Worm (Caenorhabditis elegans) whole organism, late embryonic: Measurements from ENCODE around the gene F58A3.3.

Experiments
- C08G9.2 ChIP-seq: sonication (generic microtip); optimal IDR thresholded peaks from 2 replicates; lab custom pipeline; 2016; ENCODE audit warnings: mild to moderate bottlenecking, missing genetic modification characterization, moderate library complexity, missing compliant biosample characterization
- C38D4.7 ChIP-seq: fragments of 200-800 bp; sonication (Bioruptor generic); optimal IDR thresholded peaks from 2 replicates; lab custom pipeline; 2018; ENCODE audit warnings: mild to moderate bottlenecking, missing genetic modification characterization, moderate library complexity, missing compliant biosample characterization
- K09A11.1 ChIP-seq: sonication (generic microtip); optimal IDR thresholded peaks from 2 replicates; lab custom pipeline; 2017; ENCODE audit warnings: antibody characterized with exemption, mild to moderate bottlenecking, missing genetic modification characterization, missing compliant biosample characterization; ENCODE audit not compliant: insufficient read depth
- Y22D7AL.16 ChIP-seq: sonication (generic microtip); optimal IDR thresholded peaks from 2 replicates; lab custom pipeline; 2016; ENCODE audit warnings: missing genetic modification characterization, missing compliant biosample characterization
- ahr-1 ChIP-seq: sonication (generic microtip); optimal IDR thresholded peaks from 2 replicates; lab custom pipeline; 2016; ENCODE audit warnings: missing genetic modification characterization, missing compliant biosample characterization
- ceh-14 ChIP-seq: sonication (generic microtip); optimal IDR thresholded peaks from 2 replicates; lab custom pipeline; 2016; ENCODE audit warnings: missing genotype, missing genetic modification characterization, missing compliant biosample characterization
- ceh-18 ChIP-seq: sonication (generic microtip); optimal IDR thresholded peaks from 2 replicates; lab custom pipeline; 2016; ENCODE audit warnings: missing genetic modification characterization, missing compliant biosample characterization
- ceh-2 ChIP-seq: sonication (generic microtip); optimal IDR thresholded peaks from 2 replicates; lab custom pipeline; 2016; ENCODE audit warnings: missing genotype, missing genetic modification characterization, missing compliant biosample characterization
- ceh-22 ChIP-seq: sonication (generic microtip); optimal IDR thresholded peaks from 2 replicates; lab custom pipeline; 2017; ENCODE audit warnings: missing biosample characterization, missing genetic modification characterization
- ceh-45 ChIP-seq: fragments of 200-800 bp; sonication (Bioruptor generic); IDR thresholded peaks from 2 replicates; pipeline ENCODE4 v1.3.6; 2022; ENCODE audit warnings: missing genetic modification reagents, missing genetic modification characterization, missing compliant biosample characterization
- ceh-48 ChIP-seq: sonication (generic microtip); optimal IDR thresholded peaks from 2 replicates; lab custom pipeline; 2016; ENCODE audit warnings: missing genetic modification characterization, inconsistent platforms, missing compliant biosample characterization
- che-1 ChIP-seq: sonication (generic microtip); optimal IDR thresholded peaks from 2 replicates; lab custom pipeline; 2016; ENCODE audit warnings: mild to moderate bottlenecking, missing genetic modification characterization, missing compliant biosample characterization
- dmd-4 ChIP-seq: sonication (generic microtip); optimal IDR thresholded peaks from 2 replicates; lab custom pipeline; 2016; ENCODE audit warnings: borderline replicate concordance, missing genetic modification characterization, missing compliant biosample characterization
- dve-1 ChIP-seq: sonication (generic microtip); optimal IDR thresholded peaks from 2 replicates; lab custom pipeline; 2017; ENCODE audit warnings: antibody characterized with exemption, mild to moderate bottlenecking, missing genetic modification characterization, missing compliant biosample characterization
- elt-2 ChIP-seq: sonication (generic microtip); optimal IDR thresholded peaks from 2 replicates; lab custom pipeline; 2016; ENCODE audit warnings: missing genetic modification reagents, missing genetic modification characterization, missing compliant biosample characterization
- elt-4 ChIP-seq: sonication (generic microtip); optimal IDR thresholded peaks from 2 replicates; lab custom pipeline; 2016; ENCODE audit warnings: missing genetic modification characterization, missing compliant biosample characterization
- ets-4 ChIP-seq: sonication (generic microtip); optimal IDR thresholded peaks from 2 replicates; lab custom pipeline; 2016; ENCODE audit warnings: missing genetic modification characterization, missing compliant biosample characterization
- eyg-1 ChIP-seq: sonication (generic microtip); optimal IDR thresholded peaks from 2 replicates; lab custom pipeline; 2016; ENCODE audit warnings: missing genotype, missing genetic modification characterization, missing compliant biosample characterization
- fkh-6 ChIP-seq: sonication (generic microtip); optimal IDR thresholded peaks from 2 replicates; lab custom pipeline; 2016; ENCODE audit warnings: missing genetic modification characterization, missing compliant biosample characterization
- gmeb-2 ChIP-seq: sonication (generic microtip); optimal IDR thresholded peaks from 2 replicates; lab custom pipeline; 2016; ENCODE audit warnings: missing genetic modification characterization, inconsistent platforms, missing compliant biosample characterization
- hlh-13 ChIP-seq: fragments of 200-800 bp; sonication (Bioruptor generic); optimal IDR thresholded peaks from 2 replicates; lab custom pipeline; 2018; ENCODE audit warnings: mild to moderate bottlenecking, missing genetic modification characterization, missing compliant biosample characterization
- hlh-30 ChIP-seq: sonication (generic microtip); optimal IDR thresholded peaks from 2 replicates; lab custom pipeline; 2017; ENCODE audit warnings: antibody characterized with exemption, missing genetic modification characterization, missing compliant biosample characterization; ENCODE audit not compliant: insufficient read depth
- hlh-6 ChIP-seq: sonication (generic microtip); optimal IDR thresholded peaks from 2 replicates; lab custom pipeline; 2016; ENCODE audit warnings: missing genotype, missing genetic modification characterization, missing compliant biosample characterization
- hlh-8 ChIP-seq: sonication (generic microtip); optimal IDR thresholded peaks from 2 replicates; lab custom pipeline; 2016; ENCODE audit warnings: missing genotype, missing genetic modification characterization, missing compliant biosample characterization
- lim-6 ChIP-seq: sonication (generic microtip); optimal IDR thresholded peaks from 2 replicates; lab custom pipeline; 2016; ENCODE audit warnings: missing genetic modification characterization, missing compliant biosample characterization
- lin-11 ChIP-seq: fragments of 200-800 bp; sonication (Bioruptor generic); optimal IDR thresholded peaks from 2 replicates; lab custom pipeline; 2018; ENCODE audit warnings: mild to moderate bottlenecking, missing genetic modification characterization, missing compliant biosample characterization
- nfya-1 ChIP-seq: sonication (generic microtip); optimal IDR thresholded peaks from 2 replicates; lab custom pipeline; 2017; ENCODE audit warnings: missing genetic modification characterization, mild to moderate bottlenecking, missing compliant biosample characterization, antibody characterized with exemption, moderate library complexity
- nhr-11 ChIP-seq: fragments of 150-350 bp; optimal IDR thresholded peaks from 2 replicates; lab custom pipeline; 2014; ENCODE audit warnings: missing biosample characterization, missing genetic modification characterization
- nhr-232 ChIP-seq: sonication (generic microtip); optimal IDR thresholded peaks from 2 replicates; lab custom pipeline; 2016; ENCODE audit warnings: missing genetic modification characterization, missing compliant biosample characterization
- npax-4 ChIP-seq: sonication (generic microtip); optimal IDR thresholded peaks from 2 replicates; lab custom pipeline; 2016; ENCODE audit warnings: missing genetic modification characterization, missing compliant biosample characterization
- pat-9 ChIP-seq: fragments of 200-800 bp; sonication (Bioruptor generic); optimal IDR thresholded peaks from 2 replicates; lab custom pipeline; 2018; ENCODE audit warnings: mild to moderate bottlenecking, missing genetic modification characterization, moderate library complexity, missing compliant biosample characterization
- pax-1 ChIP-seq: fragments of 150-350 bp; optimal IDR thresholded peaks from 2 replicates; lab custom pipeline; 2014; ENCODE audit warnings: missing biosample characterization, missing genetic modification characterization
- pha-4 ChIP-seq: fragments of 150-350 bp; optimal IDR thresholded peaks from 2 replicates; lab custom pipeline; 2018; ENCODE audit warnings: missing biosample characterization, missing genetic modification reagents, missing genetic modification characterization
- pqm-1 ChIP-seq: sonication (generic microtip); optimal IDR thresholded peaks from 2 replicates; lab custom pipeline; 2016; ENCODE audit warnings: missing genetic modification characterization, missing compliant biosample characterization
- rnt-1 ChIP-seq: sonication (generic microtip); optimal IDR thresholded peaks from 2 replicates; lab custom pipeline; 2016; ENCODE audit warnings: missing genetic modification characterization, missing compliant biosample characterization
- sdc-2 ChIP-seq: sonication (generic microtip); optimal IDR thresholded peaks from 2 replicates; lab custom pipeline; 2016; ENCODE audit warnings: missing genotype, missing genetic modification characterization, missing compliant biosample characterization
- sox-2 ChIP-seq: fragments of 200-800 bp; sonication (Bioruptor generic); IDR thresholded peaks from 2 replicates; pipeline ENCODE4 v1.3.6; 2022; ENCODE audit warnings: missing genetic modification reagents, missing genetic modification characterization, missing compliant biosample characterization
- sox-4 ChIP-seq: sonication (generic microtip); optimal IDR thresholded peaks from 2 replicates; lab custom pipeline; 2017; ENCODE audit warnings: mild to moderate bottlenecking, missing genetic modification characterization, inconsistent platforms, missing compliant biosample characterization
- tbx-2 ChIP-seq: sonication (generic microtip); optimal IDR thresholded peaks from 2 replicates; lab custom pipeline; 2016; ENCODE audit warnings: missing genetic modification characterization, missing compliant biosample characterization
- ttx-3 ChIP-seq: sonication (generic microtip); optimal IDR thresholded peaks from 2 replicates; lab custom pipeline; 2016; ENCODE audit warnings: missing genetic modification reagents, missing genetic modification characterization, missing compliant biosample characterization
- unc-55 ChIP-seq: sonication (generic microtip); optimal IDR thresholded peaks from 2 replicates; lab custom pipeline; 2017; ENCODE audit warnings: missing biosample characterization, missing genetic modification reagents, missing genetic modification characterization
- unc-86 ChIP-seq: sonication (generic microtip); optimal IDR thresholded peaks from 2 replicates; lab custom pipeline; 2016; ENCODE audit warnings: missing genetic modification characterization, missing compliant biosample characterization
- ztf-16 ChIP-seq: sonication (generic microtip); optimal IDR thresholded peaks from 2 replicates; lab custom pipeline; 2017; ENCODE audit warnings: missing genetic modification characterization, missing compliant biosample characterization

The F58A3.3 gene

DNA sequence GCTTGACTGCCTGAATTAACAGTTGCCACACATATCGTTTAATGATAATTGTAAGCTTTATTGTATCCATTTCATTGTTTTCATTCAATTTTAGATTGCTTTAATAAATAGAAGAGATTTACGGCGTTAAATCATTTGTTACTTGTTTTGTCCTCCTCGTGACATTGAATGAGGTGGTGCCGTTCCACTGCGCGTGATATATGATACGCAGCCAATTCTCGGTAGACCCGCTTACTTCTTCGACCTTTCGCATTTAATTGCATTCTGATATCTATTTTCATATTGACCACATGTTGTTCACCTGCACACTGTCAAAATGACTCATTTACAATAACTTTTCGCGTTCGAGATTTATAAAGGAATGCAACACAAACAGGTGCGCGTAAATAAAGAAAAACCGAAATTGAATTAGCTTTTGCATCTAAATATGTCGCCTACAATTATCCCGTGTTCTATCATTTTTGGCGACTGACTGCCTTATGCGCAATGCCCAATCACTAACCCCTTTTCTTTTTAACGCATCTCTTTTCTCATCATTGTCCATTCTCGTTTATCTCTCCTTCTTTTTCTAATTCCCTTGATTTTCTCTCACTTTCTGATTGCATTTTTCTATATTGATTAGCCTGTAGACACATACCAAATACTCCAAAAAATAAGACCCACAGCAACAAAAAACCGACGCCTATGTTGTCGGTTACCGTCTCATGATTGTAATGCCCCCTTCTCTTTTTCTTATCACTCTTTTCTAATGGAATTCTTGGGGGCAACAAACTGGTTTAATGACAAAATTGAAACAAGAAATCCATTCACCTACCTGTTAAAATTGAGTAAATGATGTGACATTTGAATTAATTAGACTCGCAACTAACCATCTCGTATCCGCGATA lies 2.2 kb downstream of the F58A3.3 start:
- TF ChIP-seq sox-4 (tag; lab: Kevin White, UChicago) (no peak), pha-4 (tag; lab: Kevin White, UChicago) (no peak), rnt-1 (tag; lab: Kevin White, UChicago) (no peak), ztf-16 (no peak), hlh-6 (no peak), tbx-2 (tag; lab: Kevin White, UChicago) (no peak), gmeb-2 (tag; lab: Kevin White, UChicago) (no peak), C08G9.2 (tag; lab: Kevin White, UChicago) (no peak), pax-1 (no peak), C38D4.7 (GFP tag; lab: Kevin White, UChicago) (no peak), dve-1 (tag; lab: Kevin White, UChicago) (no peak)

ce11 chrX:11016100-11016499 lies 3.7 kb downstream of the F58A3.3 start, which contains the start of gene egl-15:
Gene egl-15 (plus strand): TSS chrX:11016400.
- TF ChIP-seq unc-86 (tag; lab: Kevin White, UChicago) (no peak), unc-55 (GFP tag; lab: Kevin White, UChicago) (no peak), hlh-13 (GFP tag; lab: Kevin White, UChicago) (no peak), pqm-1 (tag; lab: Kevin White, UChicago) (no peak), npax-4 (tag; lab: Kevin White, UChicago) (no peak), fkh-6 (tag; lab: Kevin White, UChicago) (no peak), ceh-18 (tag; lab: Kevin White, UChicago) (no peak), C38D4.7 (GFP tag; lab: Kevin White, UChicago) (no peak)

DNA sequence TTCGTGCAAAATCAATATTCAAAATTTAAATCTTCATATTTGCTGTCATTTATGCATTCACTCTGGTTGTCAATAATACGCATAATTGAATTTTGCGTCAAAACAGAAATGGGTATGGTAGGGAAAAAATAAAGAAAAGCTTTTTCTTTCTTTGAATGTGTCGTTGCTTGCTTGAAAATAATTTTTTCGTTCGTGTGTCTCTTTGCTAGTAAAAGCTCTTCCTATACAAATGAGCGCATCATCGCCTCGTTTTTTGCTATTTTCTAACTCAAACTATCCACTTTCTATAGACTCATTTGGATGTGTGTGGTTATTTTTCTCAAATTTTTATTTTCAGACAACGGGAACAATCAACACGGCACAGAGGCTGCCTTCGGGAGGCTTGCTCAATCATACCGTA lies 16.2 kb downstream of the F58A3.3 start, which contains the start of gene ldb-1:
Gene ldb-1, plus strand, starts transcription at position 301 of the 400 bp plus-strand sequence.
- TF ChIP-seq hlh-30 = no peak
- no peak for TF ChIP-seq K09A11.1 (tag; lab: Kevin White, UChicago)
- no peak for TF ChIP-seq nhr-11 (tag; lab: Kevin White, UChicago)
- TF ChIP-seq ttx-3 = no peak
- no peak for TF ChIP-seq ceh-22
- no peak for TF ChIP-seq Y22D7AL.16
- no peak for TF ChIP-seq ztf-16
- no peak for TF ChIP-seq ahr-1 (tag; lab: Kevin White, UChicago)
- no peak for TF ChIP-seq dmd-4 (tag; lab: Kevin White, UChicago)
- no peak for TF ChIP-seq pha-4 (tag; lab: Kevin White, UChicago)
- no peak for TF ChIP-seq ceh-2 (tag; lab: Kevin White, UChicago)
- TF ChIP-seq nhr-232 (tag; lab: Kevin White, UChicago) = no peak
- TF ChIP-seq hlh-8 (tag; lab: Kevin White, UChicago) = no peak
- TF ChIP-seq elt-4 (tag; lab: Kevin White, UChicago) = no peak
- TF ChIP-seq ceh-45 (GFP tag; lab: Robert Waterston, UW) = no peak
- TF ChIP-seq, all 69 proteins: peak for 0

- TF ChIP-seq eyg-1 (peak; percentile 71), che-1 (tag; lab: Kevin White, UChicago) (no peak), fkh-6 (tag; lab: Kevin White, UChicago) (no peak), hlh-13 (GFP tag; lab: Kevin White, UChicago) (no peak), Y22D7AL.16 (no peak), ceh-14 (tag; lab: Kevin White, UChicago) (peak; percentile 80), lim-6 (peak; percentile 45), pat-9 (tag; lab: Kevin White, UChicago) (peak; percentile 52), ceh-48 (peak; percentile 50), ceh-22 (peak; percentile 18), npax-4 (tag; lab: Kevin White, UChicago) (no peak), hlh-8 (tag; lab: Kevin White, UChicago) (peak; percentile 69), sox-2 (GFP tag; lab: Robert Waterston, UW) (no peak), ztf-16 (peak; percentile 64), nfya-1 (peak; percentile 89), lin-11 (tag; lab: Kevin White, UChicago) (no peak), elt-2 (tag; lab: Kevin White, UChicago) (peak; percentile 40), ahr-1 (tag; lab: Kevin White, UChicago) (peak; percentile 9), ceh-45 (GFP tag; lab: Robert Waterston, UW) (no peak), ets-4 (peak; percentile 74), sdc-2 (tag; lab: Kevin White, UChicago) (peak; percentile 83)
Measured at ce11 chrX:11031047-11031695, 18.7 kb downstream of the F58A3.3 start.
